Fruit fly (Drosophila melanogaster) whole organism, embryonic: Measurements from ENCODE around the gene SelT.
A peak's percentile ranks its signal among the peaks of the same experiment; 100 is the strongest.

Experiments
- B-H1 ChIP-seq: fragments of 200-800 bp; sonication (Bioruptor generic); IDR thresholded peaks from 3 replicates; pipeline ENCODE4 v1.3.6; 2022; ENCODE audit warnings: missing biosample characterization, missing genetic modification characterization
- Bgb ChIP-seq: fragments of 200-800 bp; sonication (Bioruptor generic); IDR thresholded peaks from 2 replicates; pipeline ENCODE4 v1.3.6; 2022; ENCODE audit warnings: missing biosample characterization, missing genetic modification characterization; ENCODE audit not compliant: partially characterized antibody
- CG11247 ChIP-seq: fragments of 200-800 bp; sonication (Bioruptor generic); IDR thresholded peaks from 2 replicates; pipeline ENCODE4 v1.3.6; 2022; ENCODE audit warnings: missing biosample characterization, missing genetic modification characterization
- CG13287 ChIP-seq: fragments of 200-800 bp; sonication (Bioruptor generic); IDR thresholded peaks from 2 replicates; pipeline ENCODE4 v1.3.6; 2022; ENCODE audit warnings: missing biosample characterization, missing genetic modification characterization; ENCODE audit not compliant: partially characterized antibody
- CG13424 ChIP-seq: fragments of 200-800 bp; sonication (Bioruptor generic); optimal IDR thresholded peaks from 2 replicates; lab custom pipeline; 2019; ENCODE audit warnings: missing biosample characterization, mild to moderate bottlenecking, missing genetic modification characterization, moderate library complexity
- CG14860 ChIP-seq: fragments of 200-800 bp; sonication (Bioruptor generic); IDR thresholded peaks from 3 replicates; pipeline ENCODE4 v1.3.6; 2022; ENCODE audit warnings: missing biosample characterization, missing genetic modification characterization; ENCODE audit not compliant: partially characterized antibody
- CG1602 ChIP-seq: fragments of 200-800 bp; sonication (Bioruptor generic); optimal IDR thresholded peaks from 3 replicates; lab custom pipeline; 2016; ENCODE audit warnings: missing biosample characterization, missing genetic modification characterization
- CG18599 ChIP-seq: fragments of 200-800 bp; sonication (Bioruptor generic); optimal IDR thresholded peaks from 3 replicates; lab custom pipeline; 2017; ENCODE audit warnings: missing biosample characterization, missing genetic modification characterization, mild to moderate bottlenecking, moderate library complexity, missing genetic modification reagents
- CG2120 ChIP-seq: fragments of 200-800 bp; sonication (Bioruptor generic); optimal IDR thresholded peaks from 3 replicates; lab custom pipeline; 2016; ENCODE audit warnings: missing biosample characterization, missing genetic modification characterization
- CG2129 ChIP-seq: fragments of 200-800 bp; sonication (Bioruptor generic); IDR thresholded peaks from 2 replicates; pipeline ENCODE4 v1.3.6; 2022; ENCODE audit warnings: missing biosample characterization, missing genetic modification characterization; ENCODE audit not compliant: partially characterized antibody
- CG32767 ChIP-seq: fragments of 200-800 bp; sonication (Bioruptor generic); IDR thresholded peaks from 2 replicates; pipeline ENCODE4 v1.3.6; 2022; ENCODE audit warnings: missing biosample characterization, missing genetic modification characterization
- CG34376 ChIP-seq: fragments of 200-800 bp; sonication (Bioruptor generic); optimal IDR thresholded peaks from 2 replicates; lab custom pipeline; 2018; ENCODE audit warnings: missing biosample characterization, mild to moderate bottlenecking, missing genetic modification characterization
- CG4328 ChIP-seq: fragments of 200-800 bp; sonication (Bioruptor generic); optimal IDR thresholded peaks from 3 replicates; lab custom pipeline; 2017; ENCODE audit warnings: missing biosample characterization, missing genetic modification reagents, missing genetic modification characterization
- CG5953 ChIP-seq: fragments of 200-800 bp; sonication (Bioruptor generic); IDR thresholded peaks from 2 replicates; pipeline ENCODE4 v1.3.6; 2022; ENCODE audit warnings: missing biosample characterization, missing genetic modification characterization
- CG6791 ChIP-seq: fragments of 200-800 bp; sonication (Bioruptor generic); IDR thresholded peaks from 3 replicates; pipeline ENCODE4 v1.3.6; 2022; ENCODE audit warnings: missing biosample characterization, missing genetic modification characterization; ENCODE audit not compliant: partially characterized antibody
- CG6813 ChIP-seq: fragments of 200-800 bp; sonication (Bioruptor generic); optimal IDR thresholded peaks from 2 replicates; lab custom pipeline; 2017; ENCODE audit warnings: missing biosample characterization, missing genetic modification characterization, mild to moderate bottlenecking, moderate library complexity, missing genetic modification reagents
- CG6854 ChIP-seq: fragments of 200-800 bp; sonication (Bioruptor generic); optimal IDR thresholded peaks from 3 replicates; lab custom pipeline; 2017; ENCODE audit warnings: missing biosample characterization, mild to moderate bottlenecking, missing genetic modification characterization
- CG7928 ChIP-seq: fragments of 200-800 bp; sonication (Bioruptor generic); optimal IDR thresholded peaks from 2 replicates; lab custom pipeline; 2017; ENCODE audit warnings: missing biosample characterization, mild to moderate bottlenecking, missing genetic modification characterization
- CG8290 ChIP-seq, 3 experiments: fragments of 200-800 bp; sonication (Bioruptor generic); optimal IDR thresholded peaks; 2 replicates each; lab custom pipeline; 2016 to 2019; ENCODE audit warnings: missing biosample characterization in 3 of 3, missing genetic modification characterization in 3 of 3, mild to moderate bottlenecking in 2 of 3, moderate library complexity in 1 of 3
- CG9437 ChIP-seq: fragments of 200-800 bp; sonication (Bioruptor generic); optimal IDR thresholded peaks from 2 replicates; lab custom pipeline; 2018; ENCODE audit warnings: missing biosample characterization, mild to moderate bottlenecking, missing genetic modification characterization
- Deaf1 ChIP-seq: fragments of 200-800 bp; optimal IDR thresholded peaks from 3 replicates; lab custom pipeline; 2019; ENCODE audit warnings: missing biosample characterization, mild to moderate bottlenecking, missing genetic modification characterization, moderate library complexity
- Drgx ChIP-seq: fragments of 200-800 bp; sonication (Bioruptor generic); IDR thresholded peaks from 2 replicates; pipeline ENCODE4 v1.3.6; 2022; ENCODE audit warnings: missing biosample characterization, missing genetic modification characterization
- Fer1 ChIP-seq: fragments of 200-800 bp; sonication (Bioruptor generic); optimal IDR thresholded peaks from 2 replicates; lab custom pipeline; 2017; ENCODE audit warnings: missing biosample characterization, mild to moderate bottlenecking, missing genetic modification characterization
- Hand ChIP-seq: fragments of 200-800 bp; sonication (Bioruptor generic); optimal IDR thresholded peaks from 2 replicates; lab custom pipeline; 2017; ENCODE audit warnings: mild to moderate bottlenecking, missing biosample characterization, missing genetic modification reagents, missing genetic modification characterization
- HmgD ChIP-seq: fragments of 200-800 bp; sonication (Bioruptor generic); optimal IDR thresholded peaks from 3 replicates; lab custom pipeline; 2016; ENCODE audit warnings: missing biosample characterization, missing genetic modification characterization
- MBD-R2 ChIP-seq: fragments of 200-800 bp; sonication (Bioruptor generic); IDR thresholded peaks from 2 replicates; pipeline ENCODE4 v1.3.6; 2022; ENCODE audit warnings: missing biosample characterization, missing genetic modification characterization
- Mes4 ChIP-seq: fragments of 200-800 bp; sonication (Bioruptor generic); optimal IDR thresholded peaks from 2 replicates; lab custom pipeline; 2016; ENCODE audit warnings: missing biosample characterization, missing genetic modification characterization
- Nf-YC ChIP-seq: fragments of 200-800 bp; optimal IDR thresholded peaks from 3 replicates; lab custom pipeline; 2019; ENCODE audit warnings: missing biosample characterization, mild to moderate bottlenecking, missing genetic modification characterization, moderate library complexity
- abd-A ChIP-seq: fragments of 200-800 bp; sonication (Bioruptor generic); optimal IDR thresholded peaks from 3 replicates; lab custom pipeline; 2019; ENCODE audit warnings: missing biosample characterization, mild to moderate bottlenecking, missing genetic modification characterization, moderate library complexity
- amos ChIP-seq: fragments of 200-800 bp; sonication (Bioruptor generic); IDR thresholded peaks from 2 replicates; pipeline ENCODE4 v1.3.6; 2022; ENCODE audit warnings: missing biosample characterization, missing genetic modification characterization; ENCODE audit not compliant: partially characterized antibody
- ara ChIP-seq: fragments of 200-800 bp; sonication (Bioruptor generic); IDR thresholded peaks from 2 replicates; pipeline ENCODE4 v1.3.6; 2022; ENCODE audit warnings: missing biosample characterization, missing genetic modification characterization
- ci ChIP-seq: fragments of 200-800 bp; sonication (Bioruptor generic); IDR thresholded peaks from 3 replicates; pipeline ENCODE4 v1.3.6; 2022; ENCODE audit warnings: missing biosample characterization, missing genetic modification characterization
- crc ChIP-seq: fragments of 200-800 bp; sonication (Bioruptor generic); optimal IDR thresholded peaks from 2 replicates; lab custom pipeline; 2016; ENCODE audit warnings: missing biosample characterization, missing genetic modification characterization
- crol ChIP-seq: fragments of 200-800 bp; sonication (Bioruptor generic); IDR thresholded peaks from 2 replicates; pipeline ENCODE4 v1.3.6; 2022; ENCODE audit warnings: missing biosample characterization, missing genetic modification characterization
- eve ChIP-seq, 2 experiments: fragments of >200 bp; optimal IDR thresholded peaks; 2 replicates each; lab custom pipeline; 2017; ENCODE audit warnings: missing biosample characterization in 2 of 2, missing genetic modification characterization in 2 of 2
- fu2 ChIP-seq: fragments of 200-800 bp; sonication (Bioruptor generic); optimal IDR thresholded peaks from 2 replicates; lab custom pipeline; 2016; ENCODE audit warnings: missing biosample characterization, missing genetic modification characterization
- grn ChIP-seq: fragments of 200-800 bp; sonication (Bioruptor generic); optimal IDR thresholded peaks from 3 replicates; lab custom pipeline; 2017; ENCODE audit warnings: missing biosample characterization, missing genetic modification characterization
- insv ChIP-seq, 2 experiments: fragments of 200-800 bp; sonication (Bioruptor generic); optimal IDR thresholded peaks; 3 replicates each; lab custom pipeline; 2016 to 2018; ENCODE audit warnings: missing biosample characterization in 2 of 2, missing genetic modification characterization in 2 of 2
- lov ChIP-seq, 2 experiments: fragments of 200-800 bp in 1 of 2; fragments of >200 bp in 1 of 2; sonication (Bioruptor generic) in 1 of 2; IDR thresholded peaks in 1 of 2; optimal IDR thresholded peaks in 1 of 2; 2 replicates in 1 of 2; 3 replicates in 1 of 2; pipeline versions ENCODE4 v1.3.6 to Lab custom; 2017 to 2022; ENCODE audit warnings: missing biosample characterization in 1 of 2, missing genetic modification characterization in 1 of 2
- maf-S ChIP-seq: fragments of 200-800 bp; sonication (Bioruptor generic); optimal IDR thresholded peaks from 2 replicates; lab custom pipeline; 2016; ENCODE audit warnings: missing biosample characterization, missing genetic modification characterization
- otp ChIP-seq: fragments of 200-800 bp; sonication (Bioruptor generic); IDR thresholded peaks from 3 replicates; pipeline ENCODE4, ENCODE4 v1.3.6; 2022; ENCODE audit warnings: missing biosample characterization, missing genetic modification characterization
- pzg ChIP-seq: fragments of 200-800 bp; sonication (Bioruptor generic); optimal IDR thresholded peaks from 3 replicates; lab custom pipeline; 2018; ENCODE audit warnings: missing biosample characterization, mild to moderate bottlenecking, missing genetic modification characterization, moderate library complexity
- sens ChIP-seq: fragments of 200-800 bp; sonication (Bioruptor generic); peaks from one replicate; lab custom pipeline; 2016; ENCODE audit warnings: missing biosample characterization, missing genetic modification characterization
- seq ChIP-seq: fragments of 200-800 bp; sonication (Bioruptor generic); IDR thresholded peaks from 2 replicates; pipeline ENCODE4 v1.3.6; 2022; ENCODE audit warnings: missing biosample characterization, missing genetic modification characterization
- slbo ChIP-seq: fragments of 200-800 bp; sonication (Bioruptor generic); IDR thresholded peaks from 2 replicates; pipeline ENCODE4 v1.3.6; 2022; ENCODE audit warnings: missing biosample characterization, missing genetic modification characterization
- sob ChIP-seq: fragments of 200-800 bp; sonication (Bioruptor generic); IDR thresholded peaks from 2 replicates; pipeline ENCODE4 v1.3.6; 2022; ENCODE audit warnings: missing biosample characterization, missing genetic modification characterization
- sqz ChIP-seq: fragments of 200-800 bp; sonication (Bioruptor generic); optimal IDR thresholded peaks from 3 replicates; lab custom pipeline; 2018; ENCODE audit warnings: missing biosample characterization, mild to moderate bottlenecking, missing genetic modification characterization
- tap ChIP-seq: fragments of 200-800 bp; optimal IDR thresholded peaks from 3 replicates; lab custom pipeline; 2019; ENCODE audit warnings: missing biosample characterization, mild to moderate bottlenecking, missing genetic modification characterization, moderate library complexity
- vvl ChIP-seq: fragments of 200-800 bp; sonication (Bioruptor generic); IDR thresholded peaks from 2 replicates; pipeline ENCODE4 v1.3.6; 2022; ENCODE audit warnings: missing biosample characterization, missing genetic modification characterization
- wdn ChIP-seq: fragments of 200-800 bp; sonication (Bioruptor generic); IDR thresholded peaks from 2 replicates; pipeline ENCODE4 v1.3.6; 2022; ENCODE audit warnings: missing biosample characterization, missing genetic modification characterization

Gene SelT

dm6 chr2L:5037402-5037860 lies 26.7 kb downstream of the SelT start, which contains the start of the genes CG14042 and SP555 (continued):
- TF ChIP-seq Deaf1 (tag; lab: Kevin White, UChicago) (peak; percentile 56), sqz (GFP tag; lab: Kevin White, UChicago) (peak; percentile 63), pzg (GFP tag; lab: Kevin White, UChicago) (peak; percentile 20), CG7928 (GFP tag; lab: Kevin White, UChicago) (peak; percentile 39), CG14860 (GFP tag; lab: Robert Waterston, UW) (no peak), wdn (GFP tag; lab: Robert Waterston, UW) (0 out of 2 replicates have a peak, but pooled peaks have one; percentile 31), crol (GFP tag; lab: Robert Waterston, UW) (peak; percentile 92), CG6813 (GFP tag; lab: Kevin White, UChicago) (peak; percentile 14), HmgD (GFP tag; lab: Kevin White, UChicago) (no peak), amos (0 out of 2 replicates have a peak, but pooled peaks have one; percentile 13), ci (GFP tag; lab: Robert Waterston, UW) (0 out of 3 replicates have a peak, but pooled peaks have one; percentile 16), slbo (GFP tag; lab: Robert Waterston, UW) (no peak), Fer1 (GFP tag; lab: Kevin White, UChicago) (peak; percentile 9), MBD-R2 (GFP tag; lab: Robert Waterston, UW) (0 out of 2 replicates have a peak, but pooled peaks have one; percentile 12), Bgb (peak; percentile 16; the same call in 1 of the 2 replicates), vvl (peak; percentile 76), CG8290 (GFP tag; optimal IDR thresholded peaks at IDR 0.05; lab: Kevin White, UChicago) (no peak), CG8290 (tag; optimal IDR thresholded peaks at IDR 0.05; lab: Kevin White, UChicago) (peak in 1 of 2 experiments; percentile 26), CG18599 (GFP tag; lab: Kevin White, UChicago) (peak; percentile 12), Nf-YC (tag; lab: Kevin White, UChicago) (peak; percentile 86), Hand (peak; percentile 19), CG34376 (GFP tag; lab: Kevin White, UChicago) (peak; percentile 30), seq (GFP tag; lab: Robert Waterston, UW) (peak; percentile 93), CG13287 (GFP tag; lab: Robert Waterston, UW) (0 out of 2 replicates have a peak, but pooled peaks have one; percentile 7), B-H1 (GFP tag; lab: Robert Waterston, UW) (no peak), insv (GFP tag; optimal IDR thresholded peaks at IDR 0.05; lab: Kevin White, UChicago) (peak in 1 of 2 experiments; percentile 77), otp (GFP tag; lab: Robert Waterston, UW) (no peak), sens (GFP tag; lab: Kevin White, UChicago) (peak; percentile 20), maf-S (GFP tag; lab: Kevin White, UChicago) (no peak), abd-A (tag; lab: Kevin White, UChicago) (peak; percentile 86), CG4328 (GFP tag; lab: Kevin White, UChicago) (no peak), CG6791 (0 out of 3 replicates have a peak, but pooled peaks have one; percentile 41), CG11247 (GFP tag; lab: Robert Waterston, UW) (no peak), grn (GFP tag; lab: Kevin White, UChicago) (peak; percentile 41), CG6854 (GFP tag; lab: Kevin White, UChicago) (peak; percentile 14), Drgx (peak; percentile 37; the same call in 1 of the 2 replicates)

- TF ChIP-seq lov (optimal IDR thresholded peaks at IDR 0.05; lab: Kevin White, UChicago) = no peak
- no peak for TF ChIP-seq lov (GFP tag; IDR thresholded peaks at IDR 0.05; lab: Robert Waterston, UW)
- no peak for TF ChIP-seq tap
- no peak for TF ChIP-seq Mes4
- TF ChIP-seq CG32767 (GFP tag; lab: Robert Waterston, UW) = no peak
- peak; percentile 36 for TF ChIP-seq CG13424
- TF ChIP-seq eve (GFP tag; optimal IDR thresholded peaks at IDR 0.05; lab: Kevin White, UChicago) = no peak
- TF ChIP-seq CG2129 (GFP tag; lab: Robert Waterston, UW) = no peak
- TF ChIP-seq CG2120 (GFP tag; lab: Kevin White, UChicago) = peak; percentile 16
- no peak for TF ChIP-seq sob (GFP tag; lab: Robert Waterston, UW)
- peak; percentile 17 for TF ChIP-seq CG1602 (GFP tag; lab: Kevin White, UChicago)
- no peak for TF ChIP-seq crc
- no peak for TF ChIP-seq ara
- TF ChIP-seq CG9437 (GFP tag; lab: Kevin White, UChicago) = no peak
- TF ChIP-seq fu2 (GFP tag; lab: Kevin White, UChicago) = no peak
- no peak for TF ChIP-seq CG5953 (GFP tag; lab: Robert Waterston, UW)
- no peak for TF ChIP-seq Deaf1 (tag; lab: Kevin White, UChicago)
These were observed 31.4 kb downstream of the SelT start for dm6 chr2L:5042076-5042475.
